Worm (Caenorhabditis elegans): ENCODE data around the gene F38E1.10.
"Not testable (repeated sequence)": the region's sequence is repeated elsewhere in the genome, so short reads cannot be mapped to it uniquely, and the experiment has no call there.

The F38E1.10 gene

DNA sequence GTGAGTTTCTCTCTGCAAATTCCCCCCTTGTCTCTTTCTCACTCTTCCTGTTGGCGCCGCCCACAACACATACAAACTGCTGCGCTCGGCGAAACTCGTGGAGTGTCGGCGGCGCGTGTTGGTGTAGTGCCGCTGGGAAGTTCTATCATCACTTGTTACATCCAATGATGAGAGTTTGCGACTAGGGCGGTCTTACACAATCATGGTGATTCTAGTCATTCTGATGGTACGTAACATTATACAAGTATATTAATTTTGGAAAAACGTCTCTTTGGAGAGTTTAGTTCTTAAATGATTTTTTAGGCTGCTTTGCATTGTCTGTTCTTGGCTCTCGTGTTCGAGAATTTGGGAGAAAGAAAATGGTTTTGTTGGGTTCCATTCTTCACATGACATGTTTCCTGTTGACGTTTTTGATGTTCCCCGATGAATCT lies 26.3 kb downstream of the F38E1.10 start (continued):
- TF ChIP-seq blmp-1 (tag; optimal IDR thresholded peaks at IDR 0.05) (no peak), nhr-28 (tag; optimal IDR thresholded peaks at IDR 0.05) (no peak), unc-39 (tag; optimal IDR thresholded peaks at IDR 0.05) (no peak), nhr-237 (tag; optimal IDR thresholded peaks at IDR 0.05) (no peak), tbx-8 (GFP tag; optimal IDR thresholded peaks at IDR 0.05) (no peak), ham-2 (GFP tag; optimal IDR thresholded peaks at IDR 0.05) (no peak), lin-32 (GFP tag; optimal IDR thresholded peaks at IDR 0.05) (no peak), hlh-1 (tag; optimal IDR thresholded peaks at IDR 0.05) (peak; percentile 9), flh-1 (GFP tag; optimal IDR thresholded peaks at IDR 0.05) (no peak)

DNA sequence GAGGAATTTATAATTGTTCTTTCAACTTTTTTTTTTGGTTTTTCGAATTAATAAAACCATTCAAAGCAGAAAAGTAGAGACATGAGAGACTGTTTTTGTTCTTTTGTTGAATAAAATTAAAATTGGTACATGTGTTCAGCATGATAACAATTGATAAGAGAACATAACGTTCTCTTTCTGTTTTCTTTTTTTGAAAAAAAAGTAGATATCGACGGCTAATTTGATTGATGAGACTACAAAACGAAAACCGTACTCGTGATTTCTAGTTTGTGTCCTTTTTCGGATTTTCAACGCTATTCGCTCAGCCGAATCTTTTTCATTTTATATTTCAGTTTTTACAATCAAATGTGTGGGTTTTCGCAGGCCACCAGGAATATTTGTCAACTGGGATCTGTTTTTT lies 29.9 kb downstream of the F38E1.10 start, which contains the start of gene C08D8.1:
Gene C08D8.1 (plus strand): TSS at position 324 of the 400 bp plus-strand sequence.
- no peak for TF ChIP-seq flh-1 (GFP tag; optimal IDR thresholded peaks at IDR 0.05)
- TF ChIP-seq zip-8 (tag; optimal IDR thresholded peaks at IDR 0.05) = no peak
- no peak for TF ChIP-seq M03D4.4 (tag; optimal IDR thresholded peaks at IDR 0.05)
- TF ChIP-seq lin-13 (tag; optimal IDR thresholded peaks at IDR 0.05) = no peak
- no peak for TF ChIP-seq ztf-11 (tag; optimal IDR thresholded peaks at IDR 0.05)
- TF ChIP-seq nhr-28 (tag; optimal IDR thresholded peaks at IDR 0.05) = no peak
- TF ChIP-seq hlh-1 (tag; optimal IDR thresholded peaks at IDR 0.05) = no peak
- no peak for TF ChIP-seq ces-1 (GFP tag; optimal IDR thresholded peaks at IDR 0.05)
- TF ChIP-seq unc-62 (GFP tag; optimal IDR thresholded peaks at IDR 0.05) = no peak
- no peak for TF ChIP-seq mls-2 (tag; optimal IDR thresholded peaks at IDR 0.05)
- TF ChIP-seq nhr-237 (tag; optimal IDR thresholded peaks at IDR 0.05) = no peak
- TF ChIP-seq mep-1 (tag; optimal IDR thresholded peaks at IDR 0.05) = no peak
- TF ChIP-seq tbx-8 (GFP tag; optimal IDR thresholded peaks at IDR 0.05) = no peak
- no peak for TF ChIP-seq mab-5 (tag; optimal IDR thresholded peaks at IDR 0.05)
- no peak for TF ChIP-seq cnd-1 (tag; optimal IDR thresholded peaks at IDR 0.05)
- no peak for TF ChIP-seq nhr-76 (tag; optimal IDR thresholded peaks at IDR 0.05)
- no peak for TF ChIP-seq nhr-12 (tag; optimal IDR thresholded peaks at IDR 0.05)
- no peak for TF ChIP-seq ceh-83 (GFP tag; optimal IDR thresholded peaks at IDR 0.05)
- no peak for TF ChIP-seq snpc-4 (tag; optimal IDR thresholded peaks at IDR 0.05)
- no peak for TF ChIP-seq lin-32 (GFP tag; optimal IDR thresholded peaks at IDR 0.05)

DNA sequence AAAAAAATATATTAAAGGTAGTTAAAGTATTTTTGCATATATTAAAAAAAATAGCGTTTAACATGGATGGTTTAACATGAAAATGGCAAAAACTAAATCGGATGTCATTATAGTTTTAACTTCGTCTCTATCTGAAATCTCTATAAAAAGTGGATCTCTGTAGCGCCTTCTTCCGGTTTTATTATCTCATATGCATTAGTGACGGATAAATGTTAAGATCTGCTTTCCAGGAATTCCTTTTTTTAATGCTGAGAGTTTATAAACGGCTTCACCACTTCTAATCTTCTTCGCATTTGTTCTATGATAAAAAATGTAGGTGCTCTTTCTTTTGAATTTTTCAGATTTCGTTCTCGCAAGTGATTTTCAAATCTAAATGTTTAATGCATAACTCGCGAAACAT lies 32.9 kb downstream of the F38E1.10 start:
- no peak for TF ChIP-seq nhr-12 (tag; optimal IDR thresholded peaks at IDR 0.05)
- TF ChIP-seq snpc-4 (tag; optimal IDR thresholded peaks at IDR 0.05) = no peak
- TF ChIP-seq flh-1 (GFP tag; optimal IDR thresholded peaks at IDR 0.05) = no peak
- no peak for TF ChIP-seq lin-13 (tag; optimal IDR thresholded peaks at IDR 0.05)
- TF ChIP-seq sptf-1 (tag; optimal IDR thresholded peaks at IDR 0.05) = no peak
- no peak for TF ChIP-seq ham-2 (GFP tag; optimal IDR thresholded peaks at IDR 0.05)
- TF ChIP-seq mab-5 (tag; optimal IDR thresholded peaks at IDR 0.05) = no peak
- no peak for TF ChIP-seq lsy-2 (tag; optimal IDR thresholded peaks at IDR 0.05)
- no peak for TF ChIP-seq hlh-1 (tag; optimal IDR thresholded peaks at IDR 0.05)
- TF ChIP-seq ceh-43 (GFP tag; optimal IDR thresholded peaks at IDR 0.05) = no peak
- TF ChIP-seq mep-1 (tag; optimal IDR thresholded peaks at IDR 0.05) = no peak
- TF ChIP-seq elt-3 (tag; optimal IDR thresholded peaks at IDR 0.05) = no peak
- TF ChIP-seq unc-62 (GFP tag; optimal IDR thresholded peaks at IDR 0.05) = no peak
- TF ChIP-seq blmp-1 (tag; optimal IDR thresholded peaks at IDR 0.05) = no peak
- no peak for TF ChIP-seq nhr-237 (tag; optimal IDR thresholded peaks at IDR 0.05)
- no peak for TF ChIP-seq ceh-83 (GFP tag; optimal IDR thresholded peaks at IDR 0.05)
- TF ChIP-seq M03D4.4 (tag; optimal IDR thresholded peaks at IDR 0.05) = no peak
- TF ChIP-seq pha-4 (tag; optimal IDR thresholded peaks at IDR 0.05) = no peak
- no peak for TF ChIP-seq nhr-76 (tag; optimal IDR thresholded peaks at IDR 0.05)

- not testable (repeated sequence) for TF ChIP-seq M03D4.4 (tag; optimal IDR thresholded peaks at IDR 0.05); ceh-43 (GFP tag; optimal IDR thresholded peaks at IDR 0.05); nhr-2 (tag; optimal IDR thresholded peaks at IDR 0.05)
These were observed 34.4 kb downstream of the F38E1.10 start, which contains the start of gene C08D8.7 for ce11 chrV:8340924-8341323. TSS of gene C08D8.7 (plus strand) at chrV:8341224.

- TF ChIP-seq unc-62 (GFP tag; optimal IDR thresholded peaks at IDR 0.05) (peak; percentile 83), nhr-237 (tag; optimal IDR thresholded peaks at IDR 0.05) (no peak), ceh-43 (GFP tag; optimal IDR thresholded peaks at IDR 0.05) (no peak), hlh-1 (tag; optimal IDR thresholded peaks at IDR 0.05) (peak; percentile 82)
These were observed 39.7 kb downstream of the F38E1.10 start for ce11 chrV:8335620-8336019.

DNA sequence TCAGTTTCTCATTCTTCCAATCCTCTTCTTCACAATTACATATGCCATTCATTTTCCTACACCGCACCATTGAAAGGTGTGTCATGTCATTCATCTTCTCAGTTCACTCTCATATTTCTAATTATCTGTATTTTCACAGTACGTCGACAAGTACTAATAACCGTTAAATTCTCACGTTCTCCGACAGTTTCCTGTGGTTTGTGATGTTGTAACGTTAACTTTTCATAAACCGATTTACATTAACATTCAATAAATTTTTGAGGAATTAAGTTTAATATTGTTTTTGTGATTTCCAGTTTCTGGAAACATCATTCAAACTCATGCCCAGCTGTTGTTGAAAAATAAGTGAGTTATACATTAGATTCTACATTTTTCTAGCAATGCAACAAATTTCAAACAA lies 41.0 kb downstream of the F38E1.10 start, which contains the start of gene tmd-2:
Gene tmd-2 (plus strand): TSS at position 301 of the 400 bp plus-strand sequence.
- TF ChIP-seq nhr-28 (tag; optimal IDR thresholded peaks at IDR 0.05) = no peak
- no peak for TF ChIP-seq bed-3 (GFP tag; optimal IDR thresholded peaks at IDR 0.05)
- TF ChIP-seq elt-1 (tag; optimal IDR thresholded peaks at IDR 0.05; ENCODE audit: borderline replicate concordance, insufficient read depth) = no peak
- no peak for TF ChIP-seq blmp-1 (tag; optimal IDR thresholded peaks at IDR 0.05)
- no peak for TF ChIP-seq hlh-1 (tag; optimal IDR thresholded peaks at IDR 0.05)
- TF ChIP-seq mep-1 (tag; optimal IDR thresholded peaks at IDR 0.05) = no peak
- TF ChIP-seq tbx-8 (GFP tag; optimal IDR thresholded peaks at IDR 0.05) = no peak
- TF ChIP-seq pha-4 (tag; optimal IDR thresholded peaks at IDR 0.05) = no peak
- no peak for TF ChIP-seq nhr-2 (tag; optimal IDR thresholded peaks at IDR 0.05)
- no peak for TF ChIP-seq M03D4.4 (tag; optimal IDR thresholded peaks at IDR 0.05)
- TF ChIP-seq sptf-1 (tag; optimal IDR thresholded peaks at IDR 0.05) = no peak
- no peak for TF ChIP-seq unc-62 (GFP tag; optimal IDR thresholded peaks at IDR 0.05)
- TF ChIP-seq mab-5 (tag; optimal IDR thresholded peaks at IDR 0.05) = no peak
- TF ChIP-seq ztf-11 (tag; optimal IDR thresholded peaks at IDR 0.05) = no peak
